Fruit fly (Drosophila melanogaster): ENCODE data around the gene CG6254.

- TF ChIP-seq dl (GFP tag; optimal IDR thresholded peaks at IDR 0.05; ENCODE audit: insufficient read depth in 1 of 2, partially characterized antibody in 2 of 2) (no peak), usp (GFP tag; optimal IDR thresholded peaks at IDR 0.05) (no peak), Hr78 (GFP tag; optimal IDR thresholded peaks at IDR 0.05) (no peak), CG32264 (GFP tag; optimal IDR thresholded peaks at IDR 0.05) (no peak), Myc (optimal IDR thresholded peaks at IDR 0.05) (peak; percentile 37), dmrt93B (GFP tag; optimal IDR thresholded peaks at IDR 0.05) (no peak), br (GFP tag; optimal IDR thresholded peaks at IDR 0.05) (peak; percentile 40)
Measured at dm6 chr3R:10109938-10110337, 51.2 kb downstream of the CG6254 start, which contains the start of gene Fmr1.

Measured in whole organism, wandering third instar larva.